Fruit fly (Drosophila melanogaster): ENCODE measurements around the gene colt.

The colt gene

DNA sequence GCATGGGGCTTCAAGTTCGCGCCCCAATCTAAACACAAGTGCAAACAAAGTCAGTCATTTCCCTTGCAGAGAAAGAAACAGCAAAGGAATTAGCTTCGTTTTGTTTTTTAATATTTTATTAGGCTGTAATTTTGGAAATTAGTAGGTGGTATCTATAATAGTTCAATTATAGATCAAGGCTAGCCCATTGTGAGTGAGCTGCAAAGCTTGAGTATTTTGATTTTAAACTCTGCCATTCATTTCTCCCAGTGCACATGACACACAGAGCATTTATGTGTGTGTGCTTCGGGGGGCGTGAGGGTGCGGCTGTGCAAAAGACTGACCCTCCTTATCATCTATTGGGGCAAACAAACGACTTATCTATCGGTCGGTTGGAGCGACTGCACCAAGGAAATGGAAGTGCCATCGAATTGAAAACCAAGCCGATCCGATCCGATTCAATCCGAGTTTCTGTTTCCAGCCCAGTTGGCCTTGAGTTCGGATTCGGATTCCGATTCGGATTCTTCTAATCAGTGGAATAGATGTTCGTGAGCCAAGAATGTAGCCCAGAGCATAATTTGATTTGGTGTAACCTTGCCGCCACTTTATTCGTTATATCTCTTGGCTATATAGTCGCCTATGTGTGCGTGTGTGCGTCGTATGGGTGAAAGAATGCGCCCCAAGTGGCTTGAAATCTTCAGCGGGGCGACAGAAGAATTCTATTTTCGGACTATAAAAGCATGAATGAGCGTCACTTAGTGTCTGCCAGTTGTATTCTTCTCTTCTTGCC, 38.3 kb downstream of the colt start (continued):
- peak in 1 of 2 experiments; percentile 19 for TF ChIP-seq chif (GFP tag; optimal IDR thresholded peaks at IDR 0.05)
- peak; percentile 20 for TF ChIP-seq lilli (GFP tag; optimal IDR thresholded peaks at IDR 0.05)
- TF ChIP-seq bsh (GFP tag; optimal IDR thresholded peaks at IDR 0.05) = peak in 1 of 2 experiments; percentile 15
- no peak for TF ChIP-seq z (GFP tag; IDR thresholded peaks at IDR 0.05)
- TF ChIP-seq sob (GFP tag; IDR thresholded peaks at IDR 0.05) = peak; percentile 32; the same call in 1 of the 2 replicates
- TF ChIP-seq vnd (GFP tag; IDR thresholded peaks at IDR 0.05; ENCODE audit: partially characterized antibody) = no peak
- TF ChIP-seq trem (tag; optimal IDR thresholded peaks at IDR 0.05) = no peak
- TF ChIP-seq CG10979 (tag; optimal IDR thresholded peaks at IDR 0.05) = peak; percentile 38
- peak; percentile 44; the same call in 1 of the 2 replicates for TF ChIP-seq Xrp1 (GFP tag; IDR thresholded peaks at IDR 0.05)
- peak in 1 of 2 experiments; percentile 31 for TF ChIP-seq Eip74EF (GFP tag; optimal IDR thresholded peaks at IDR 0.05)
- TF ChIP-seq Mrtf (GFP tag; IDR thresholded peaks at IDR 0.05) = 0 out of 3 replicates have a peak, but pooled peaks have one; percentile 19
- peak; percentile 27 for TF ChIP-seq HLH3B (GFP tag; IDR thresholded peaks at IDR 0.05)
- TF ChIP-seq Sox102F (GFP tag; optimal IDR thresholded peaks at IDR 0.05) = peak; percentile 40
- no peak for TF ChIP-seq CG10462 (GFP tag; optimal IDR thresholded peaks at IDR 0.05)
- TF ChIP-seq CG12236 (GFP tag; optimal IDR thresholded peaks at IDR 0.05) = no peak
- TF ChIP-seq CG6689 (GFP tag; IDR thresholded peaks at IDR 0.05) = peak; percentile 67; the same call in 1 of the 2 replicates
- 0 out of 3 replicates have a peak, but pooled peaks have one; percentile 25 for TF ChIP-seq Aef1 (GFP tag; IDR thresholded peaks at IDR 0.05)
- peak; percentile 45 for TF ChIP-seq Oli (tag; optimal IDR thresholded peaks at IDR 0.05)
- TF ChIP-seq CG4730 (GFP tag; IDR thresholded peaks at IDR 0.05) = peak; percentile 62; the same call in 1 of the 2 replicates
- TF ChIP-seq stc (GFP tag; IDR thresholded peaks at IDR 0.05) = peak; percentile 31; the same call in 1 of the 2 replicates
- TF ChIP-seq slbo (GFP tag; IDR thresholded peaks at IDR 0.05) = peak; percentile 52; the same call in 1 of the 2 replicates
- 0 out of 3 replicates have a peak, but pooled peaks have one; percentile 34 for TF ChIP-seq gce (GFP tag; IDR thresholded peaks at IDR 0.05)
- TF ChIP-seq CG6254 (GFP tag; optimal IDR thresholded peaks at IDR 0.05) = peak; percentile 2
- TF ChIP-seq Sin3A (optimal IDR thresholded peaks at IDR 0.05) = no peak
- TF ChIP-seq CG8359 (GFP tag; optimal IDR thresholded peaks at IDR 0.05; ENCODE audit: borderline replicate concordance) = no peak
- TF ChIP-seq trh (GFP tag; optimal IDR thresholded peaks at IDR 0.05) = peak; percentile 44
- TF ChIP-seq CG11456 (GFP tag; IDR thresholded peaks at IDR 0.05) = no peak
- TF ChIP-seq ap (GFP tag; IDR thresholded peaks at IDR 0.05) = peak; percentile 55; the same call in 1 of the 2 replicates
- no peak for TF ChIP-seq cato (GFP tag; optimal IDR thresholded peaks at IDR 0.05; ENCODE audit: borderline replicate concordance)
- no peak for TF ChIP-seq CG18764 (GFP tag; optimal IDR thresholded peaks at IDR 0.05)
- TF ChIP-seq CG2116 (GFP tag; optimal IDR thresholded peaks at IDR 0.05) = no peak
- peak; percentile 26 for TF ChIP-seq CG1603 (tag; optimal IDR thresholded peaks at IDR 0.05)
- peak; percentile 11 for TF ChIP-seq CG15514 (GFP tag; optimal IDR thresholded peaks at IDR 0.05)
- TF ChIP-seq crol (GFP tag; IDR thresholded peaks at IDR 0.05) = peak; percentile 47; the same call in 1 of the 2 replicates
- no peak for TF ChIP-seq CTCF (GFP tag; optimal IDR thresholded peaks at IDR 0.05)
- peak; percentile 19 for TF ChIP-seq CG12659 (GFP tag; optimal IDR thresholded peaks at IDR 0.05)
- TF ChIP-seq ind (GFP tag; optimal IDR thresholded peaks at IDR 0.05) = peak; percentile 40
- 0 out of 3 replicates have a peak, but pooled peaks have one; percentile 41 for TF ChIP-seq so (GFP tag; IDR thresholded peaks at IDR 0.05)
- no peak for TF ChIP-seq dm (GFP tag; optimal IDR thresholded peaks at IDR 0.05)
- peak; percentile 23 for TF ChIP-seq ems (GFP tag; optimal IDR thresholded peaks at IDR 0.05)
- peak; percentile 29 for TF ChIP-seq CG12391 (tag; optimal IDR thresholded peaks at IDR 0.05)
- peak; percentile 14 for TF ChIP-seq mam (GFP tag; optimal IDR thresholded peaks at IDR 0.05)
- TF ChIP-seq CG13424 (tag; optimal IDR thresholded peaks at IDR 0.05) = peak; percentile 21
- peak; percentile 57 for TF ChIP-seq lmd (GFP tag; IDR thresholded peaks at IDR 0.05)
- TF ChIP-seq CG2712 (tag; optimal IDR thresholded peaks at IDR 0.05) = peak; percentile 60
- TF ChIP-seq Med (GFP tag) = peak; percentile 80
- peak; percentile 0 for TF ChIP-seq fd3F (GFP tag; optimal IDR thresholded peaks at IDR 0.05)
- 0 out of 2 replicates have a peak, but pooled peaks have one; percentile 27 for TF ChIP-seq Rfx (GFP tag; IDR thresholded peaks at IDR 0.05)
- TF ChIP-seq Nf-YB (GFP tag; optimal IDR thresholded peaks at IDR 0.05) = no peak
